Fruit fly (Drosophila melanogaster) whole organism, embryonic: ENCODE results near the gene Nin.

Experiments
- Blimp-1 ChIP-seq: fragments of 200-800 bp; sonication (Bioruptor generic); optimal IDR thresholded peaks from 3 replicates; lab custom pipeline; 2018; ENCODE audit warnings: missing biosample characterization, missing genetic modification characterization, mild to moderate bottlenecking, moderate library complexity, missing genetic modification reagents
- CG10959 ChIP-seq: fragments of 200-800 bp; sonication (Bioruptor generic); IDR thresholded peaks from 2 replicates; pipeline ENCODE4 v1.3.6; 2022; ENCODE audit warnings: missing biosample characterization, missing genetic modification characterization
- CG12071 ChIP-seq: fragments of 200-800 bp; sonication (Bioruptor generic); optimal IDR thresholded peaks from 3 replicates; lab custom pipeline; 2018; ENCODE audit warnings: missing biosample characterization, mild to moderate bottlenecking, missing genetic modification characterization
- CG12104 ChIP-seq: fragments of 200-800 bp; sonication (Bioruptor generic); optimal IDR thresholded peaks from 3 replicates; lab custom pipeline; 2016; ENCODE audit warnings: missing biosample characterization, missing genetic modification characterization
- CG12219 ChIP-seq: fragments of 200-800 bp; sonication (Bioruptor generic); optimal IDR thresholded peaks from 3 replicates; lab custom pipeline; 2018; ENCODE audit warnings: missing biosample characterization, mild to moderate bottlenecking, missing genetic modification characterization
- CG13287 ChIP-seq: fragments of 200-800 bp; sonication (Bioruptor generic); IDR thresholded peaks from 2 replicates; pipeline ENCODE4 v1.3.6; 2022; ENCODE audit warnings: missing biosample characterization, missing genetic modification characterization; ENCODE audit not compliant: partially characterized antibody
- CG14441 ChIP-seq: fragments of 200-800 bp; sonication (Bioruptor generic); IDR thresholded peaks from 2 replicates; pipeline ENCODE4 v1.3.6; 2022; ENCODE audit warnings: missing biosample characterization, missing genetic modification characterization
- CG14965 ChIP-seq: fragments of 200-800 bp; sonication (Bioruptor generic); optimal IDR thresholded peaks from 2 replicates; lab custom pipeline; 2016; ENCODE audit warnings: missing biosample characterization, missing genetic modification characterization, borderline replicate concordance
- CG15269 ChIP-seq: fragments of 200-800 bp; sonication (Bioruptor generic); optimal IDR thresholded peaks from 2 replicates; lab custom pipeline; 2018; ENCODE audit warnings: missing biosample characterization, mild to moderate bottlenecking, missing genetic modification characterization, moderate library complexity
- CG17359 ChIP-seq: fragments of 200-800 bp; sonication (Bioruptor generic); optimal IDR thresholded peaks from 3 replicates; lab custom pipeline; 2018; ENCODE audit warnings: missing biosample characterization, mild to moderate bottlenecking, missing genetic modification characterization, moderate library complexity
- CG17829 ChIP-seq: fragments of 200-800 bp; optimal IDR thresholded peaks from 2 replicates; lab custom pipeline; 2019; ENCODE audit warnings: missing biosample characterization, mild to moderate bottlenecking, missing genetic modification characterization, moderate library complexity
- CG18599 ChIP-seq: fragments of 200-800 bp; sonication (Bioruptor generic); optimal IDR thresholded peaks from 3 replicates; lab custom pipeline; 2017; ENCODE audit warnings: missing biosample characterization, missing genetic modification characterization, mild to moderate bottlenecking, moderate library complexity, missing genetic modification reagents
- CG31224 ChIP-seq: fragments of 200-800 bp; sonication (Bioruptor generic); IDR thresholded peaks from 2 replicates; pipeline ENCODE4 v1.3.6; 2022; ENCODE audit warnings: missing biosample characterization, missing genetic modification characterization
- CG32772 ChIP-seq: fragments of 200-800 bp; sonication (Bioruptor generic); IDR thresholded peaks from 2 replicates; pipeline ENCODE4 v1.3.6; 2022; ENCODE audit warnings: missing biosample characterization, missing genetic modification characterization
- Dek ChIP-seq: fragments of 200-800 bp; sonication (Bioruptor generic); optimal IDR thresholded peaks from 3 replicates; lab custom pipeline; 2019; ENCODE audit warnings: missing biosample characterization, mild to moderate bottlenecking, missing genetic modification characterization, moderate library complexity
- HmgZ ChIP-seq: fragments of 200-800 bp; sonication (Bioruptor generic); optimal IDR thresholded peaks from 2 replicates; lab custom pipeline; 2018; ENCODE audit warnings: missing biosample characterization, mild to moderate bottlenecking, missing genetic modification characterization
- Jarid2 ChIP-seq: fragments of 200-800 bp; sonication (Bioruptor generic); optimal IDR thresholded peaks from 3 replicates; lab custom pipeline; 2017; ENCODE audit warnings: mild to moderate bottlenecking, missing biosample characterization, missing genetic modification reagents, missing genetic modification characterization
- Max ChIP-seq: fragments of 200-800 bp; sonication (Bioruptor generic); optimal IDR thresholded peaks from 2 replicates; lab custom pipeline; 2016; ENCODE audit warnings: missing biosample characterization, mild to moderate bottlenecking, missing genetic modification characterization
- Med ChIP-seq: fragments of 200-800 bp; sonication (Bioruptor generic); peaks from one replicate; lab custom pipeline; 2016; ENCODE audit warnings: missing biosample characterization, missing genetic modification characterization, mild to moderate bottlenecking, inconsistent platforms, moderate library complexity
- Mes4 ChIP-seq: fragments of 200-800 bp; sonication (Bioruptor generic); optimal IDR thresholded peaks from 2 replicates; lab custom pipeline; 2016; ENCODE audit warnings: missing biosample characterization, missing genetic modification characterization
- NC2β ChIP-seq: fragments of 200-800 bp; sonication (Bioruptor generic); optimal IDR thresholded peaks from 2 replicates; lab custom pipeline; 2016; ENCODE audit warnings: missing biosample characterization, missing genetic modification characterization
- Poxn ChIP-seq: fragments of 200-800 bp; sonication (Bioruptor generic); IDR thresholded peaks from 2 replicates; pipeline ENCODE4 v1.3.6; 2022; ENCODE audit warnings: missing biosample characterization, missing genetic modification characterization
- Side ChIP-seq: fragments of 200-800 bp; sonication (Bioruptor generic); optimal IDR thresholded peaks from 2 replicates; lab custom pipeline; 2016; ENCODE audit warnings: missing biosample characterization, missing genetic modification characterization
- Six4 ChIP-seq: fragments of 200-800 bp; sonication (Bioruptor generic); optimal IDR thresholded peaks from 2 replicates; lab custom pipeline; 2016; ENCODE audit warnings: missing biosample characterization, missing genetic modification characterization
- Trl ChIP-seq, 3 experiments: fragments of >200 bp in 2 of 3; fragments of 200-800 bp in 1 of 3; sonication (Bioruptor generic) in 1 of 3; optimal IDR thresholded peaks; 2 replicates in 1 of 3; 3 replicates in 2 of 3; lab custom pipeline; 2016 to 2017; ENCODE audit warnings: missing biosample characterization in 1 of 3, missing genetic modification characterization in 1 of 3
- Usf ChIP-seq: fragments of 200-800 bp; sonication (Bioruptor generic); optimal IDR thresholded peaks from 2 replicates; lab custom pipeline; 2017; ENCODE audit warnings: missing genotype, missing biosample characterization, missing genetic modification characterization
- az2 ChIP-seq: fragments of 200-800 bp; sonication (Bioruptor generic); optimal IDR thresholded peaks from 3 replicates; lab custom pipeline; 2016; ENCODE audit warnings: missing biosample characterization, missing genetic modification characterization
- cad ChIP-seq: fragments of >200 bp; optimal IDR thresholded peaks from 2 replicates; lab custom pipeline; 2017; ENCODE audit warnings: missing biosample characterization, missing genetic modification characterization
- caup ChIP-seq: fragments of 200-800 bp; sonication (Bioruptor generic); optimal IDR thresholded peaks from 3 replicates; lab custom pipeline; 2017; ENCODE audit warnings: missing biosample characterization, mild to moderate bottlenecking, missing genetic modification characterization, moderate library complexity; ENCODE audit not compliant: severe bottlenecking
- cwo ChIP-seq: fragments of 200-800 bp; sonication (Bioruptor generic); optimal IDR thresholded peaks from 3 replicates; lab custom pipeline; 2017; ENCODE audit warnings: missing biosample characterization, missing genetic modification characterization, mild to moderate bottlenecking, moderate library complexity, missing genetic modification reagents
- da ChIP-seq: fragments of 200-800 bp; sonication (Bioruptor generic); optimal IDR thresholded peaks from 2 replicates; lab custom pipeline; 2016; ENCODE audit warnings: missing biosample characterization, missing genetic modification characterization
- dpn ChIP-seq, 2 experiments: fragments of 200-800 bp; sonication (Bioruptor generic); optimal IDR thresholded peaks; 3 replicates each; lab custom pipeline; 2016; ENCODE audit warnings: missing biosample characterization in 2 of 2, missing genetic modification characterization in 2 of 2
- en ChIP-seq: fragments of 200-800 bp; sonication (Bioruptor generic); optimal IDR thresholded peaks from 2 replicates; lab custom pipeline; 2016; ENCODE audit warnings: missing biosample characterization, missing genetic modification characterization
- ftz-f1 ChIP-seq: fragments of 200-800 bp; sonication (Bioruptor generic); optimal IDR thresholded peaks from 2 replicates; lab custom pipeline; 2016; ENCODE audit warnings: missing biosample characterization, missing genetic modification characterization
- grau ChIP-seq: fragments of 200-800 bp; optimal IDR thresholded peaks from 3 replicates; lab custom pipeline; 2019; ENCODE audit warnings: missing biosample characterization, mild to moderate bottlenecking, missing genetic modification characterization, moderate library complexity
- her ChIP-seq: fragments of 200-800 bp; sonication (Bioruptor generic); optimal IDR thresholded peaks from 2 replicates; lab custom pipeline; 2016; ENCODE audit warnings: missing biosample characterization, missing genetic modification characterization
- hkb ChIP-seq, 2 experiments: fragments of 200-800 bp in 1 of 2; fragments of >200 bp in 1 of 2; sonication (Bioruptor generic) in 1 of 2; IDR thresholded peaks in 1 of 2; optimal IDR thresholded peaks in 1 of 2; 2 replicates each; pipeline versions ENCODE4 v1.3.6 to Lab custom; 2017 to 2022; ENCODE audit warnings: missing biosample characterization in 1 of 2, missing genetic modification characterization in 1 of 2
- insv ChIP-seq, 2 experiments: fragments of 200-800 bp; sonication (Bioruptor generic); optimal IDR thresholded peaks; 3 replicates each; lab custom pipeline; 2016 to 2018; ENCODE audit warnings: missing biosample characterization in 2 of 2, missing genetic modification characterization in 2 of 2
- jing ChIP-seq: fragments of 200-800 bp; sonication (Bioruptor generic); optimal IDR thresholded peaks from 2 replicates; lab custom pipeline; 2018; ENCODE audit warnings: missing biosample characterization, mild to moderate bottlenecking, missing genetic modification characterization
- klu ChIP-seq: fragments of 200-800 bp; sonication (Bioruptor generic); IDR thresholded peaks from 2 replicates; pipeline ENCODE4 v1.3.6; 2022; ENCODE audit warnings: missing biosample characterization, missing genetic modification characterization
- lab ChIP-seq: fragments of 200-800 bp; sonication (Bioruptor generic); optimal IDR thresholded peaks from 3 replicates; lab custom pipeline; 2017; ENCODE audit warnings: missing biosample characterization, missing genetic modification characterization, mild to moderate bottlenecking, moderate library complexity, missing genetic modification reagents
- pzg ChIP-seq: fragments of 200-800 bp; sonication (Bioruptor generic); optimal IDR thresholded peaks from 3 replicates; lab custom pipeline; 2018; ENCODE audit warnings: missing biosample characterization, mild to moderate bottlenecking, missing genetic modification characterization, moderate library complexity
- schlank ChIP-seq: fragments of 200-800 bp; sonication (Bioruptor generic); optimal IDR thresholded peaks from 2 replicates; lab custom pipeline; 2018; ENCODE audit warnings: missing biosample characterization, mild to moderate bottlenecking, missing genetic modification characterization
- so ChIP-seq: fragments of 200-800 bp; sonication (Bioruptor generic); IDR thresholded peaks from 3 replicates; pipeline ENCODE4 v1.3.6; 2022; ENCODE audit warnings: missing biosample characterization, missing genetic modification characterization
- sr ChIP-seq: fragments of 200-800 bp; sonication (Bioruptor generic); IDR thresholded peaks from 3 replicates; pipeline ENCODE4 v1.3.6; 2022; ENCODE audit warnings: missing biosample characterization, missing genetic modification characterization
- twi ChIP-seq: fragments of 200-800 bp; optimal IDR thresholded peaks from 2 replicates; lab custom pipeline; 2019; ENCODE audit warnings: missing biosample characterization, mild to moderate bottlenecking, missing genetic modification characterization, moderate library complexity
- vnd ChIP-seq: fragments of 200-800 bp; sonication (Bioruptor generic); IDR thresholded peaks from 3 replicates; pipeline ENCODE4 v1.3.6; 2022; ENCODE audit warnings: missing biosample characterization, missing genetic modification characterization; ENCODE audit not compliant: partially characterized antibody
- wdn ChIP-seq: fragments of 200-800 bp; sonication (Bioruptor generic); IDR thresholded peaks from 2 replicates; pipeline ENCODE4 v1.3.6; 2022; ENCODE audit warnings: missing biosample characterization, missing genetic modification characterization

Nin gene

dm6 chr2L:5261223-5261984, 16.9 kb downstream of the Nin start:
- TF ChIP-seq cad (GFP tag; lab: Kevin White, UChicago), result no peak
- TF ChIP-seq CG12071 (GFP tag; lab: Kevin White, UChicago), result no peak
- peak; percentile 29 for TF ChIP-seq lab (GFP tag; lab: Kevin White, UChicago)
- TF ChIP-seq ftz-f1 (GFP tag; lab: Kevin White, UChicago), result no peak
- peak; percentile 86 for TF ChIP-seq Med (GFP tag; lab: Kevin White, UChicago)
- TF ChIP-seq Trl (optimal IDR thresholded peaks at IDR 0.05; lab: Kevin White, UChicago), result no peak
- peak; percentile 13 for TF ChIP-seq Trl (GFP tag; optimal IDR thresholded peaks at IDR 0.05; lab: Kevin White, UChicago)
- TF ChIP-seq CG31224 (GFP tag; lab: Robert Waterston, UW), result no peak
- peak; percentile 45 for TF ChIP-seq Mes4
- TF ChIP-seq Usf (GFP tag; lab: Kevin White, UChicago), result no peak
- peak; percentile 25 for TF ChIP-seq CG18599
- peak; percentile 42 for TF ChIP-seq grau (tag; lab: Kevin White, UChicago)
- no peak for TF ChIP-seq da (GFP tag; lab: Kevin White, UChicago)
- no peak for TF ChIP-seq HmgZ (tag; lab: Kevin White, UChicago)
- TF ChIP-seq hkb (optimal IDR thresholded peaks at IDR 0.05; lab: Kevin White, UChicago), result no peak
- TF ChIP-seq hkb (GFP tag; IDR thresholded peaks at IDR 0.05; lab: Robert Waterston, UW), result 0 out of 2 replicates have a peak, but pooled peaks have one; percentile 30
- TF ChIP-seq so, result no peak
- no peak for TF ChIP-seq caup (GFP tag; lab: Kevin White, UChicago)
- peak; percentile 59 for TF ChIP-seq Blimp-1 (GFP tag; lab: Kevin White, UChicago)
- no peak for TF ChIP-seq CG12104 (GFP tag; lab: Kevin White, UChicago)
- TF ChIP-seq Six4 (GFP tag; lab: Kevin White, UChicago), result no peak
- TF ChIP-seq CG14441, result no peak
- TF ChIP-seq Poxn (GFP tag; lab: Robert Waterston, UW), result no peak
- no peak for TF ChIP-seq Max
- TF ChIP-seq twi (tag; lab: Kevin White, UChicago), result no peak
- peak in 1 of 2 experiments; percentile 20 for TF ChIP-seq dpn (GFP tag; optimal IDR thresholded peaks at IDR 0.05; lab: Kevin White, UChicago)
- peak; percentile 47; the same call in 1 of the 2 replicates for TF ChIP-seq CG10959 (GFP tag; lab: Robert Waterston, UW)
- no peak for TF ChIP-seq pzg (GFP tag; lab: Kevin White, UChicago)
- peak; percentile 39 for TF ChIP-seq CG14965 (GFP tag; lab: Kevin White, UChicago)
- no peak for TF ChIP-seq wdn (GFP tag; lab: Robert Waterston, UW)
- TF ChIP-seq her, result no peak
- no peak for TF ChIP-seq NC2β (GFP tag; lab: Kevin White, UChicago)
- TF ChIP-seq CG32772 (GFP tag; lab: Robert Waterston, UW), result peak; percentile 39; the same call in 1 of the 2 replicates
- TF ChIP-seq Side (GFP tag; lab: Kevin White, UChicago), result peak; percentile 0
- peak; percentile 49 for TF ChIP-seq CG12219 (GFP tag; lab: Kevin White, UChicago)
- peak; percentile 7 for TF ChIP-seq CG17359 (tag; lab: Kevin White, UChicago)
- peak; percentile 5 for TF ChIP-seq cwo
- TF ChIP-seq Dek (tag; lab: Kevin White, UChicago), result no peak
- no peak for TF ChIP-seq sr (GFP tag; lab: Robert Waterston, UW)
- no peak for TF ChIP-seq CG13287
- no peak for TF ChIP-seq insv (GFP tag; optimal IDR thresholded peaks at IDR 0.05; lab: Kevin White, UChicago)
- no peak for TF ChIP-seq en (GFP tag; lab: Kevin White, UChicago)
- no peak for TF ChIP-seq vnd (GFP tag; lab: Robert Waterston, UW)
- TF ChIP-seq klu, result no peak
- no peak for TF ChIP-seq jing (GFP tag; lab: Kevin White, UChicago)
- TF ChIP-seq Jarid2 (GFP tag; lab: Kevin White, UChicago), result no peak
- peak; percentile 2 for TF ChIP-seq CG15269 (tag; lab: Kevin White, UChicago)
- no peak for TF ChIP-seq schlank
- TF ChIP-seq az2 (GFP tag; lab: Kevin White, UChicago), result peak; percentile 52
- peak; percentile 30 for TF ChIP-seq CG17829
